Fruit fly (Drosophila melanogaster): ENCODE results near the gene CG7255.

Gene CG7255

dm6 chr3L:15311457-15312368, 7.7 kb downstream of the CG7255 start (continued):
- no peak for TF ChIP-seq CG4707 (GFP tag; optimal IDR thresholded peaks at IDR 0.05)
- peak; percentile 79 for TF ChIP-seq CG12391 (tag; optimal IDR thresholded peaks at IDR 0.05)
- TF ChIP-seq stc (GFP tag; IDR thresholded peaks at IDR 0.05) = peak; percentile 9; the same call in 1 of the 2 replicates
- no peak for TF ChIP-seq Elba2 (GFP tag; optimal IDR thresholded peaks at IDR 0.05)
- TF ChIP-seq CG17361 (GFP tag; IDR thresholded peaks at IDR 0.05) = peak; percentile 83
- no peak for TF ChIP-seq CG15011 (GFP tag; optimal IDR thresholded peaks at IDR 0.05)
- TF ChIP-seq CG8388 (GFP tag; optimal IDR thresholded peaks at IDR 0.05) = peak; percentile 52
- peak; percentile 34 for TF ChIP-seq Abd-B (GFP tag; optimal IDR thresholded peaks at IDR 0.05)
- TF ChIP-seq zfh1 (GFP tag; IDR thresholded peaks at IDR 0.05) = peak; percentile 76; the same call in 2 of the 3 replicates
- TF ChIP-seq CG9932 (GFP tag; IDR thresholded peaks at IDR 0.05) = no peak
- TF ChIP-seq CG13894 (tag; optimal IDR thresholded peaks at IDR 0.05) = peak; percentile 27
- TF ChIP-seq Usf (GFP tag; optimal IDR thresholded peaks at IDR 0.05) = peak; percentile 16
- no peak for TF ChIP-seq CG2199 (GFP tag; IDR thresholded peaks at IDR 0.05)
- peak in 1 of 2 experiments; percentile 53 for TF ChIP-seq Hr51 (GFP tag; optimal IDR thresholded peaks at IDR 0.05)
- TF ChIP-seq esg (GFP tag; conservative IDR thresholded peaks at IDR 0.05) = 0 out of 2 replicates have a peak, but pooled peaks have one; percentile 7
- TF ChIP-seq CG2120 (GFP tag; optimal IDR thresholded peaks at IDR 0.05) = no peak
- no peak for TF ChIP-seq NC2α (GFP tag; optimal IDR thresholded peaks at IDR 0.05)
- TF ChIP-seq phol (tag; optimal IDR thresholded peaks at IDR 0.05) = peak; percentile 82
- TF ChIP-seq CG16813 (GFP tag; IDR thresholded peaks at IDR 0.05; ENCODE audit: partially characterized antibody) = no peak
- peak; percentile 20 for TF ChIP-seq stwl (tag; optimal IDR thresholded peaks at IDR 0.05)
- no peak for TF ChIP-seq Neu2 (GFP tag; optimal IDR thresholded peaks at IDR 0.05; ENCODE audit: borderline replicate concordance)
- TF ChIP-seq ac (GFP tag; optimal IDR thresholded peaks at IDR 0.05) = peak; percentile 49
- no peak for TF ChIP-seq CG14050 (GFP tag; IDR thresholded peaks at IDR 0.05)
- peak; percentile 78 for TF ChIP-seq CG33557 (GFP tag; optimal IDR thresholded peaks at IDR 0.05)
- no peak for TF ChIP-seq CG1792 (GFP tag; optimal IDR thresholded peaks at IDR 0.05)
- no peak for TF ChIP-seq CG3995 (GFP tag; optimal IDR thresholded peaks at IDR 0.05)
- no peak for TF ChIP-seq Rx (GFP tag; IDR thresholded peaks at IDR 0.05)
- no peak for TF ChIP-seq CG9876 (GFP tag; optimal IDR thresholded peaks at IDR 0.05)
- TF ChIP-seq Fer2 (tag; optimal IDR thresholded peaks at IDR 0.05) = no peak
- no peak for TF ChIP-seq lilli (GFP tag; optimal IDR thresholded peaks at IDR 0.05)
- TF ChIP-seq sens (GFP tag) = peak; percentile 73
- TF ChIP-seq yki (optimal IDR thresholded peaks at IDR 0.05) = no peak
- no peak for TF ChIP-seq run (tag; optimal IDR thresholded peaks at IDR 0.05)
- TF ChIP-seq lbe (GFP tag; optimal IDR thresholded peaks at IDR 0.05) = no peak
- peak; percentile 12 for TF ChIP-seq Hmr (GFP tag; optimal IDR thresholded peaks at IDR 0.05)
- no peak for TF ChIP-seq scrt (GFP tag; optimal IDR thresholded peaks at IDR 0.05)
- TF ChIP-seq CG6175 (GFP tag; IDR thresholded peaks at IDR 0.05) = no peak
- no peak for TF ChIP-seq cad (GFP tag; optimal IDR thresholded peaks at IDR 0.05)
- TF ChIP-seq otp (GFP tag; IDR thresholded peaks at IDR 0.05) = 0 out of 3 replicates have a peak, but pooled peaks have one; percentile 23
- TF ChIP-seq CG7372 (GFP tag; IDR thresholded peaks at IDR 0.05) = no peak
- peak; percentile 44 for TF ChIP-seq Nf-YB (GFP tag; optimal IDR thresholded peaks at IDR 0.05)
- TF ChIP-seq CG6854 (GFP tag; optimal IDR thresholded peaks at IDR 0.05) = no peak
- TF ChIP-seq repo (GFP tag; optimal IDR thresholded peaks at IDR 0.05) = no peak
- peak; percentile 33; the same call in 1 of the 2 replicates for TF ChIP-seq CG8765 (GFP tag; IDR thresholded peaks at IDR 0.05)
- no peak for TF ChIP-seq CG6791 (GFP tag; IDR thresholded peaks at IDR 0.05; ENCODE audit: partially characterized antibody)
- TF ChIP-seq so (GFP tag; IDR thresholded peaks at IDR 0.05) = 0 out of 3 replicates have a peak, but pooled peaks have one; percentile 57
- TF ChIP-seq H2.0 (GFP tag; IDR thresholded peaks at IDR 0.05) = 0 out of 2 replicates have a peak, but pooled peaks have one; percentile 2
- TF ChIP-seq zen2 (GFP tag; IDR thresholded peaks at IDR 0.05; ENCODE audit: partially characterized antibody) = no peak
- TF ChIP-seq CG9215 (GFP tag; IDR thresholded peaks at IDR 0.05) = no peak

Data from whole organism, embryonic.